Fruit fly (Drosophila melanogaster) whole organism, embryonic: Measurements from ENCODE around the gene CG17230.
A peak's percentile ranks its signal among the peaks of the same experiment; 100 is the strongest.

Experiments
- CG1024 ChIP-seq: fragments of 200-800 bp; sonication (Bioruptor generic); IDR thresholded peaks from 2 replicates; pipeline ENCODE4 v1.3.6; 2022; ENCODE audit warnings: missing biosample characterization, missing genetic modification characterization
- CG10274 ChIP-seq: fragments of 200-800 bp; sonication (Bioruptor generic); optimal IDR thresholded peaks from 3 replicates; lab custom pipeline; 2017; ENCODE audit warnings: missing biosample characterization, mild to moderate bottlenecking, missing genetic modification characterization
- CG11093 ChIP-seq: fragments of 200-800 bp; sonication (Bioruptor generic); IDR thresholded peaks from 3 replicates; pipeline ENCODE4 v1.3.6; 2022; ENCODE audit warnings: missing biosample characterization, missing genetic modification characterization
- CG12299 ChIP-seq: fragments of 200-800 bp; sonication (Bioruptor generic); optimal IDR thresholded peaks from 2 replicates; lab custom pipeline; 2018; ENCODE audit warnings: missing biosample characterization, mild to moderate bottlenecking, missing genetic modification characterization
- CG17186 ChIP-seq: fragments of 200-800 bp; sonication (Bioruptor generic); optimal IDR thresholded peaks from 3 replicates; lab custom pipeline; 2017; ENCODE audit warnings: missing biosample characterization, missing genetic modification reagents, missing genetic modification characterization
- CG17359 ChIP-seq: fragments of 200-800 bp; sonication (Bioruptor generic); optimal IDR thresholded peaks from 3 replicates; lab custom pipeline; 2018; ENCODE audit warnings: missing biosample characterization, mild to moderate bottlenecking, missing genetic modification characterization, moderate library complexity
- CG17568 ChIP-seq: fragments of 200-800 bp; sonication (Bioruptor generic); optimal IDR thresholded peaks from 2 replicates; lab custom pipeline; 2018; ENCODE audit warnings: missing biosample characterization, mild to moderate bottlenecking, missing genetic modification characterization, moderate library complexity
- CG1792 ChIP-seq: fragments of 200-800 bp; sonication (Bioruptor generic); optimal IDR thresholded peaks from 2 replicates; lab custom pipeline; 2016; ENCODE audit warnings: missing biosample characterization, missing genetic modification characterization
- CG18476 ChIP-seq: fragments of 200-800 bp; sonication (Bioruptor generic); optimal IDR thresholded peaks from 2 replicates; lab custom pipeline; 2016; ENCODE audit warnings: missing biosample characterization, mild to moderate bottlenecking, missing genetic modification characterization
- CG2120 ChIP-seq: fragments of 200-800 bp; sonication (Bioruptor generic); optimal IDR thresholded peaks from 3 replicates; lab custom pipeline; 2016; ENCODE audit warnings: missing biosample characterization, missing genetic modification characterization
- CG2712 ChIP-seq: fragments of 200-800 bp; optimal IDR thresholded peaks from 3 replicates; lab custom pipeline; 2019; ENCODE audit warnings: missing biosample characterization, mild to moderate bottlenecking, missing genetic modification characterization, moderate library complexity
- CG2875 ChIP-seq: fragments of 200-800 bp; sonication (Bioruptor generic); optimal IDR thresholded peaks from 2 replicates; lab custom pipeline; 2017; ENCODE audit warnings: missing biosample characterization, mild to moderate bottlenecking, missing genetic modification characterization, missing genetic modification reagents
- CG31224 ChIP-seq: fragments of 200-800 bp; sonication (Bioruptor generic); IDR thresholded peaks from 2 replicates; pipeline ENCODE4 v1.3.6; 2022; ENCODE audit warnings: missing biosample characterization, missing genetic modification characterization
- CG6813 ChIP-seq: fragments of 200-800 bp; sonication (Bioruptor generic); optimal IDR thresholded peaks from 2 replicates; lab custom pipeline; 2017; ENCODE audit warnings: missing biosample characterization, missing genetic modification characterization, mild to moderate bottlenecking, moderate library complexity, missing genetic modification reagents
- CG9609 ChIP-seq: fragments of 200-800 bp; sonication (Bioruptor generic); optimal IDR thresholded peaks from 3 replicates; lab custom pipeline; 2016; ENCODE audit warnings: missing biosample characterization, missing genetic modification characterization
- Dbx ChIP-seq: fragments of 200-800 bp; sonication (Bioruptor generic); IDR thresholded peaks from 3 replicates; pipeline ENCODE4 v1.3.6; 2022; ENCODE audit warnings: missing biosample characterization, missing genetic modification characterization
- Dek ChIP-seq: fragments of 200-800 bp; sonication (Bioruptor generic); optimal IDR thresholded peaks from 3 replicates; lab custom pipeline; 2019; ENCODE audit warnings: missing biosample characterization, mild to moderate bottlenecking, missing genetic modification characterization, moderate library complexity
- Dll ChIP-seq: fragments of 200-800 bp; sonication (Bioruptor generic); IDR thresholded peaks from 4 replicates; pipeline ENCODE4 v1.3.6; 2022; ENCODE audit warnings: missing biosample characterization, missing genetic modification characterization; ENCODE audit not compliant: partially characterized antibody
- Eip74EF ChIP-seq, 2 experiments: fragments of 200-800 bp in 1 of 2; fragments of >200 bp in 1 of 2; sonication (Bioruptor generic) in 1 of 2; optimal IDR thresholded peaks; 2 replicates each; lab custom pipeline; 2017 to 2019; ENCODE audit warnings: missing biosample characterization in 2 of 2, missing genetic modification characterization in 2 of 2, mild to moderate bottlenecking in 1 of 2, moderate library complexity in 1 of 2
- Fer2 ChIP-seq: fragments of 200-800 bp; sonication (Bioruptor generic); optimal IDR thresholded peaks from 2 replicates; lab custom pipeline; 2018; ENCODE audit warnings: missing biosample characterization, mild to moderate bottlenecking, missing genetic modification characterization, moderate library complexity
- Gsc ChIP-seq: fragments of 200-800 bp; sonication (Bioruptor generic); IDR thresholded peaks from 2 replicates; pipeline ENCODE4 v1.3.6; 2022; ENCODE audit warnings: missing biosample characterization, missing genetic modification characterization
- Hand ChIP-seq: fragments of 200-800 bp; sonication (Bioruptor generic); optimal IDR thresholded peaks from 2 replicates; lab custom pipeline; 2017; ENCODE audit warnings: mild to moderate bottlenecking, missing biosample characterization, missing genetic modification reagents, missing genetic modification characterization
- Hmx ChIP-seq: fragments of 200-800 bp; sonication (Bioruptor generic); optimal IDR thresholded peaks from 2 replicates; lab custom pipeline; 2016; ENCODE audit warnings: missing biosample characterization, missing genetic modification characterization
- Hr51 ChIP-seq, 2 experiments: fragments of 200-800 bp; sonication (Bioruptor generic); optimal IDR thresholded peaks; 2 replicates in 1 of 2; 3 replicates in 1 of 2; lab custom pipeline; 2016 to 2018; ENCODE audit warnings: missing biosample characterization in 2 of 2, missing genetic modification characterization in 2 of 2, mild to moderate bottlenecking in 1 of 2, moderate library complexity in 1 of 2
- Hr78 ChIP-seq, 2 experiments: fragments of 200-800 bp in 1 of 2; fragments of >200 bp in 1 of 2; sonication (Bioruptor generic) in 1 of 2; optimal IDR thresholded peaks; 2 replicates each; lab custom pipeline; 2017 to 2019; ENCODE audit warnings: missing biosample characterization in 2 of 2, missing genetic modification characterization in 2 of 2, mild to moderate bottlenecking in 1 of 2, moderate library complexity in 1 of 2
- Lim3 ChIP-seq: fragments of 200-800 bp; sonication (Bioruptor generic); IDR thresholded peaks from 2 replicates; pipeline ENCODE4 v1.3.6; 2022; ENCODE audit warnings: missing biosample characterization, missing genetic modification characterization
- NC2β ChIP-seq: fragments of 200-800 bp; sonication (Bioruptor generic); optimal IDR thresholded peaks from 2 replicates; lab custom pipeline; 2016; ENCODE audit warnings: missing biosample characterization, missing genetic modification characterization
- Ravus ChIP-seq: fragments of 200-800 bp; sonication (Bioruptor generic); IDR thresholded peaks from 2 replicates; pipeline ENCODE4 v1.3.6; 2022; ENCODE audit warnings: missing biosample characterization, missing genetic modification characterization
- TFAM ChIP-seq: fragments of 200-800 bp; sonication (Bioruptor generic); optimal IDR thresholded peaks from 2 replicates; lab custom pipeline; 2017; ENCODE audit warnings: missing biosample characterization, missing genetic modification characterization, inconsistent platforms
- Tbp ChIP-seq: fragments of >200 bp; optimal IDR thresholded peaks from 2 replicates; lab custom pipeline; 2018; ENCODE audit warnings: missing biosample characterization, missing genetic modification characterization
- Usf ChIP-seq: fragments of 200-800 bp; sonication (Bioruptor generic); optimal IDR thresholded peaks from 2 replicates; lab custom pipeline; 2017; ENCODE audit warnings: missing genotype, missing biosample characterization, missing genetic modification characterization
- Vsx1 ChIP-seq: fragments of 200-800 bp; sonication (Bioruptor generic); optimal IDR thresholded peaks from 2 replicates; lab custom pipeline; 2017; ENCODE audit warnings: missing biosample characterization, mild to moderate bottlenecking, missing genetic modification characterization, missing genetic modification reagents
- Xrp1 ChIP-seq: fragments of 200-800 bp; sonication (Bioruptor generic); IDR thresholded peaks from 2 replicates; pipeline ENCODE4 v1.3.6; 2022; ENCODE audit warnings: missing biosample characterization, missing genetic modification characterization
- chn ChIP-seq: fragments of 200-800 bp; sonication (Bioruptor generic); optimal IDR thresholded peaks from 2 replicates; lab custom pipeline; 2016; ENCODE audit warnings: missing biosample characterization, missing genetic modification characterization
- crol ChIP-seq: fragments of 200-800 bp; sonication (Bioruptor generic); IDR thresholded peaks from 2 replicates; pipeline ENCODE4 v1.3.6; 2022; ENCODE audit warnings: missing biosample characterization, missing genetic modification characterization
- dpn ChIP-seq, 2 experiments: fragments of 200-800 bp; sonication (Bioruptor generic); optimal IDR thresholded peaks; 3 replicates each; lab custom pipeline; 2016; ENCODE audit warnings: missing biosample characterization in 2 of 2, missing genetic modification characterization in 2 of 2
- esg ChIP-seq: fragments of 200-800 bp; sonication (Bioruptor generic); conservative IDR thresholded peaks from 2 replicates; pipeline ENCODE4 v1.3.6; 2022; ENCODE audit warnings: missing biosample characterization, missing genetic modification characterization
- exex ChIP-seq: fragments of 200-800 bp; sonication (Bioruptor generic); optimal IDR thresholded peaks from 4 replicates; lab custom pipeline; 2018; ENCODE audit warnings: missing biosample characterization, mild to moderate bottlenecking, missing genetic modification characterization, moderate library complexity
- fd102C ChIP-seq: fragments of 200-800 bp; sonication (Bioruptor generic); optimal IDR thresholded peaks from 2 replicates; lab custom pipeline; 2018; ENCODE audit warnings: missing biosample characterization, mild to moderate bottlenecking, missing genetic modification characterization, moderate library complexity
- her ChIP-seq: fragments of 200-800 bp; sonication (Bioruptor generic); optimal IDR thresholded peaks from 2 replicates; lab custom pipeline; 2016; ENCODE audit warnings: missing biosample characterization, missing genetic modification characterization
- kah ChIP-seq: fragments of 200-800 bp; sonication (Bioruptor generic); optimal IDR thresholded peaks from 2 replicates; lab custom pipeline; 2018; ENCODE audit warnings: missing biosample characterization, mild to moderate bottlenecking, missing genetic modification characterization
- lbe ChIP-seq: fragments of 200-800 bp; sonication (Bioruptor generic); optimal IDR thresholded peaks from 2 replicates; lab custom pipeline; 2016; ENCODE audit warnings: missing biosample characterization, mild to moderate bottlenecking, missing genetic modification characterization
- pita ChIP-seq: fragments of 200-800 bp; sonication (Bioruptor generic); optimal IDR thresholded peaks from 2 replicates; lab custom pipeline; 2017; ENCODE audit warnings: missing biosample characterization, mild to moderate bottlenecking, missing genetic modification characterization
- sd ChIP-seq: fragments of 200-800 bp; sonication (Bioruptor generic); optimal IDR thresholded peaks from 3 replicates; lab custom pipeline; 2018; ENCODE audit warnings: missing biosample characterization, mild to moderate bottlenecking, missing genetic modification characterization, moderate library complexity
- sisA ChIP-seq: fragments of 200-800 bp; sonication (Bioruptor generic); IDR thresholded peaks from 2 replicates; pipeline ENCODE4 v1.3.6; 2022; ENCODE audit warnings: missing biosample characterization, missing genetic modification characterization
- stwl ChIP-seq: fragments of 200-800 bp; sonication (Bioruptor generic); optimal IDR thresholded peaks from 3 replicates; lab custom pipeline; 2018; ENCODE audit warnings: missing biosample characterization, mild to moderate bottlenecking, missing genetic modification characterization, moderate library complexity
- sug ChIP-seq: fragments of 200-800 bp; optimal IDR thresholded peaks from 2 replicates; lab custom pipeline; 2019; ENCODE audit warnings: missing biosample characterization, mild to moderate bottlenecking, missing genetic modification characterization, moderate library complexity
- tio ChIP-seq: fragments of 200-800 bp; sonication (Bioruptor generic); optimal IDR thresholded peaks from 2 replicates; lab custom pipeline; 2017; ENCODE audit warnings: missing biosample characterization, missing genetic modification characterization, inconsistent platforms
- toy ChIP-seq: fragments of 200-800 bp; sonication (Bioruptor generic); IDR thresholded peaks from 2 replicates; pipeline ENCODE4 v1.3.6; 2022; ENCODE audit warnings: missing biosample characterization, missing genetic modification characterization

CG17230 gene

DNA sequence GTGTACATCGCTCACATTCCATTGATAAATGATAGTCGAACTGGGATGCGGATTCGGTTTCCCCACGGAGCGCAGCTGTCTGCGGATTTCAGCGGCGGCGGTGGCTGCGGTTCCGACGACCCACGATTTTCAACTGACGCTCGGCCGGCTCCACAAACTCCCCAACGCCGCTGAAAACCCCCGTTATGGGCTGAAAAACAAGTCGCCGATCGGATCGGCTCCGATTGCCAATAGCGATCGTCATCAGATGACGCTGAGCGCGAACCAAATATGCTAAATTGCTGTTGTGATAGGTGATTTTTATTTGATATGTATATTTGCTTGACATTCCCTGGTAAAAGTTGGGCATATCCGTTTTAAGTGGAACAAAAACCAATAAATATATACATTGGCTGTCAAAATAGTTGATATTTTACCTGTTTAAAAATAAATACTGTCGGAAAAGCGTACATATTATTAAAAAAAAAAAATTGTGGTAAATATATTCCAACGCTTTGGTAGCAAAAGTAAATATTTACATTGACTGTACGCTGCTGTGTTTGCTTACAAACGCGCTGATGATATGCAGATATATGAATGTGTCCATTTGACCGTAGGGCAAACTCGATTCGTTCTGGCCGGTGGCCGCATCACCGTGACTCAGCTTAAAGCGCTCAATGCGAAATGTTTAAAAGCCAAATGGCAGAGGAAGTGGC is 16.8 kb downstream of the CG17230 start (continued):
- TF ChIP-seq Dek (tag; lab: Kevin White, UChicago) (peak; percentile 68), dpn (GFP tag; optimal IDR thresholded peaks at IDR 0.05; lab: Kevin White, UChicago) (peak; percentile 49 to 70), lbe (GFP tag; lab: Kevin White, UChicago) (peak; percentile 18), CG12299 (tag; lab: Kevin White, UChicago) (no peak), CG17568 (no peak), CG18476 (GFP tag; lab: Kevin White, UChicago) (no peak), fd102C (GFP tag; lab: Kevin White, UChicago) (no peak), CG2875 (GFP tag; lab: Kevin White, UChicago) (no peak), her (GFP tag; lab: Kevin White, UChicago) (no peak), Usf (GFP tag; lab: Kevin White, UChicago) (peak; percentile 74), Hr78 (GFP tag; optimal IDR thresholded peaks at IDR 0.05; lab: Kevin White, UChicago) (peak in 1 of 2 experiments; percentile 12), esg (peak; percentile 52), CG2120 (GFP tag; lab: Kevin White, UChicago) (peak; percentile 91), Lim3 (GFP tag; lab: Robert Waterston, UW) (no peak), CG6813 (GFP tag; lab: Kevin White, UChicago) (no peak), CG17359 (tag; lab: Kevin White, UChicago) (peak; percentile 47), CG10274 (GFP tag; lab: Kevin White, UChicago) (peak; percentile 97), stwl (tag; lab: Kevin White, UChicago) (no peak), Eip74EF (GFP tag; optimal IDR thresholded peaks at IDR 0.05; lab: Kevin White, UChicago) (no peak), CG9609 (GFP tag; lab: Kevin White, UChicago) (peak; percentile 26), kah (no peak), sug (tag; lab: Kevin White, UChicago) (peak; percentile 43), exex (tag; lab: Kevin White, UChicago) (no peak), Vsx1 (GFP tag; lab: Kevin White, UChicago) (peak; percentile 46), toy (GFP tag; lab: Robert Waterston, UW) (0 out of 2 replicates have a peak, but pooled peaks have one; percentile 25), Hmx (GFP tag; lab: Kevin White, UChicago) (peak; percentile 40), Dll (GFP tag; lab: Robert Waterston, UW) (no peak), Fer2 (tag; lab: Kevin White, UChicago) (no peak), Xrp1 (GFP tag; lab: Robert Waterston, UW) (0 out of 2 replicates have a peak, but pooled peaks have one; percentile 27), Tbp (GFP tag; lab: Kevin White, UChicago) (no peak), CG11093 (GFP tag; lab: Robert Waterston, UW) (no peak), Hand (GFP tag; lab: Kevin White, UChicago) (no peak), CG2712 (peak; percentile 32), sisA (0 out of 2 replicates have a peak, but pooled peaks have one; percentile 29), tio (GFP tag; lab: Kevin White, UChicago) (peak; percentile 41), Dbx (GFP tag; lab: Robert Waterston, UW) (peak; percentile 81; the same call in 2 of the 3 replicates), TFAM (GFP tag; lab: Kevin White, UChicago) (no peak), crol (GFP tag; lab: Robert Waterston, UW) (no peak), pita (no peak), chn (GFP tag; lab: Kevin White, UChicago) (no peak), CG1024 (GFP tag; lab: Robert Waterston, UW) (no peak), sd (tag; lab: Kevin White, UChicago) (peak; percentile 57), CG17186 (no peak), NC2β (GFP tag; lab: Kevin White, UChicago) (no peak), CG1792 (GFP tag; lab: Kevin White, UChicago) (peak; percentile 22), Ravus (peak; percentile 1; the same call in 1 of the 2 replicates), Gsc (GFP tag; lab: Robert Waterston, UW) (no peak), CG31224 (GFP tag; lab: Robert Waterston, UW) (peak; percentile 38; the same call in 1 of the 2 replicates), Hr51 (GFP tag; optimal IDR thresholded peaks at IDR 0.05; lab: Kevin White, UChicago) (peak; percentile 58 to 75)
